Worm (Caenorhabditis elegans): ENCODE measurements around the gene C16C8.21.
"Not testable (repeated sequence)": the region's sequence is repeated elsewhere in the genome, so short reads cannot be mapped to it uniquely, and the experiment has no call there.

The C16C8.21 gene

DNA sequence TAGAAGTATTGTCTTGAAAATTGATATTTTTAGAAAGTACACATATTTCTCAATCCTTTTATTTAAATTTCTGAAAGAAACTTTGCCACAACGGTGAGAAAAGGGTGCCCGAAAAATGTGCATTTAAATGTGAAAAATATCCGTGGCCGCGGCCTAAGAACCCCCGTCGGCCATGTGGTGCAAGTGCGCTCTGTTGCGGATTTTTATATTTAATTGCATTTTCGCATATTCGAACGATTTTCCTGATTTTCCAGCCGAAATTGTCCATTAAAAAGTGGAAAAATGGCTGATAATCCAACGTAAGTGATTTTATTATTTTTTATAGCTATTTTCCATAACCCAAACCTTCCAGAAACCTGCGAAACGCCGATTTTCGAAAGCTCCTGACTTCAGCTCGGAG is 34.2 kb downstream of the C16C8.21 start, which contains the start of gene smu-2 (continued):
- TF ChIP-seq ces-1 (GFP tag; optimal IDR thresholded peaks at IDR 0.05) (peak; percentile 74), mxl-2 (GFP tag; conservative IDR thresholded peaks at IDR 0.05) (no peak), zip-11 (GFP tag; IDR thresholded peaks at IDR 0.05) (no peak), duxl-1 (tag; optimal IDR thresholded peaks at IDR 0.05; ENCODE audit: poor library complexity) (no peak), rbr-2 (tag; optimal IDR thresholded peaks at IDR 0.05) (peak; percentile 43), F26F4.8 (GFP tag; conservative IDR thresholded peaks at IDR 0.05) (no peak)

DNA sequence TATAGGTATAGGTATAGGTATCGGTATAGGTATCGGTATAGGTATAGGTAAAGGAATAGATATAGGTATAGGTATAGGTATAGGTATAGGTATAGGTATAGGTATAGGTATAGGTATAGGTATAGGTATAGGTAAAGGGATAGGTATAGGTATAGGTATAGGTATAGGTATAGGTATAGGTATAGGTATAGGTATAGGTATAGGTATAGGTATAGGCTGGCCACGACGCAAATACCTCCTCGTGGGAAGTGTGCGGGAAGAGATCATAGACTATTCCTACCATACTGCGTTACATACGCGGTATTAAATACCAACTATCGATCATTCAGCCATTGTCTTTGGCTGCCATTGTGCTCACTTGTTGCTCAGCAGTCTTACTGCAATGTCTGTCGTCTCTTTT is 42.8 kb downstream of the C16C8.21 start, which contains the start of gene fbxb-112:
TSS of gene fbxb-112 (plus strand) at position 301 of the 400 bp plus-strand sequence.
- not testable (repeated sequence) for TF ChIP-seq egl-27, nhr-11, mep-1 (tag; optimal IDR thresholded peaks at IDR 0.05)
